Fruit fly (Drosophila melanogaster): Measurements from ENCODE around the gene sNPF.

The sNPF gene

dm6 chr2L:20077423-20078401 is 50.0 kb downstream of the sNPF start (continued):
- TF ChIP-seq pfk (GFP tag; optimal IDR thresholded peaks at IDR 0.05) (no peak), ewg (GFP tag; optimal IDR thresholded peaks at IDR 0.05) (no peak), sug (tag; optimal IDR thresholded peaks at IDR 0.05) (peak; percentile 98), otp (GFP tag; IDR thresholded peaks at IDR 0.05) (no peak), CG10321 (GFP tag; IDR thresholded peaks at IDR 0.05) (no peak), sd (tag; optimal IDR thresholded peaks at IDR 0.05) (peak; percentile 78), CG33557 (GFP tag; optimal IDR thresholded peaks at IDR 0.05) (no peak), Chrac-16 (GFP tag; optimal IDR thresholded peaks at IDR 0.05) (no peak), vnd (GFP tag; IDR thresholded peaks at IDR 0.05; ENCODE audit: partially characterized antibody) (no peak), CG18599 (GFP tag; optimal IDR thresholded peaks at IDR 0.05) (no peak), CG18262 (tag; optimal IDR thresholded peaks at IDR 0.05) (no peak), CG3163 (GFP tag; optimal IDR thresholded peaks at IDR 0.05) (no peak), pum (GFP tag; optimal IDR thresholded peaks at IDR 0.05) (no peak), CG7928 (GFP tag; optimal IDR thresholded peaks at IDR 0.05) (no peak), Oli (tag; optimal IDR thresholded peaks at IDR 0.05) (no peak), lab (GFP tag; optimal IDR thresholded peaks at IDR 0.05) (peak; percentile 42), Adf1 (GFP tag; IDR thresholded peaks at IDR 0.05) (no peak), fd96Cb (tag; optimal IDR thresholded peaks at IDR 0.05) (no peak), hkb (optimal IDR thresholded peaks at IDR 0.05) (no peak), hkb (GFP tag; IDR thresholded peaks at IDR 0.05) (no peak), CG13296 (GFP tag; optimal IDR thresholded peaks at IDR 0.05) (peak; percentile 50), YL-1 (GFP tag; optimal IDR thresholded peaks at IDR 0.05) (no peak), CG11247 (GFP tag; IDR thresholded peaks at IDR 0.05) (no peak), lilli (GFP tag; optimal IDR thresholded peaks at IDR 0.05) (no peak), CG33213 (GFP tag; optimal IDR thresholded peaks at IDR 0.05) (no peak), vfl (GFP tag; optimal IDR thresholded peaks at IDR 0.05) (no peak), NfI (GFP tag; optimal IDR thresholded peaks at IDR 0.05) (no peak), knrl (GFP tag; IDR thresholded peaks at IDR 0.05; ENCODE audit: partially characterized antibody) (no peak), luna (GFP tag; optimal IDR thresholded peaks at IDR 0.05) (no peak), CG34376 (GFP tag; optimal IDR thresholded peaks at IDR 0.05) (peak; percentile 74), CG6813 (GFP tag; optimal IDR thresholded peaks at IDR 0.05) (peak; percentile 15)

DNA sequence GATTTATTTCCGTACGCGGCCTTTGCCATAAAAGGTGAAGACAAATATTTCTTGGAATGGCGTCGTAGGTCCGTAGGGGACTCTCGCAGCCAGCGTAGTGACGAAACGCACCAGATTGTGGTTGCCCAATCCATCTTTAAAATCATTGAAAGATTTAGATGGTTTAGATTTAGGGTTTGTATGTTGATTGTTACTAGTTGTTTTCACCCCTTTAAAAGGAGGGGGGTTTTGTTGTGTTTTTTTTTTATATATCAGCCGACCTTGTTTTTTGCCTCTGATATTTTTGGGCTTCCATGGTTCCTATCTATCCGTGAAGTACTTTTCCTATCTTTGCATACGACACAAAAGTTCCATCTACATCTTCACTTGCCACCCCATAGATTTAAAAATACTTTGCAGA is 51.2 kb downstream of the sNPF start:
- peak; percentile 39 for TF ChIP-seq lab (GFP tag; optimal IDR thresholded peaks at IDR 0.05)
- TF ChIP-seq prd (optimal IDR thresholded peaks at IDR 0.05) = no peak
- TF ChIP-seq prd (GFP tag; IDR thresholded peaks at IDR 0.05) = peak; percentile 44; the same call in 1 of the 3 replicates
- TF ChIP-seq CoRest (tag; optimal IDR thresholded peaks at IDR 0.05) = peak; percentile 34
- TF ChIP-seq dpn (GFP tag; optimal IDR thresholded peaks at IDR 0.05) = peak; percentile 3 to 17
- peak; percentile 12 for TF ChIP-seq en (GFP tag; optimal IDR thresholded peaks at IDR 0.05)
- TF ChIP-seq CG11456 (GFP tag; IDR thresholded peaks at IDR 0.05) = 0 out of 3 replicates have a peak, but pooled peaks have one; percentile 14
- peak; percentile 43; the same call in 1 of the 2 replicates for TF ChIP-seq E2f1 (GFP tag; IDR thresholded peaks at IDR 0.05)
- peak in 1 of 2 experiments; percentile 5 for TF ChIP-seq Hr51 (GFP tag; optimal IDR thresholded peaks at IDR 0.05)
- peak; percentile 47 for TF ChIP-seq sug (tag; optimal IDR thresholded peaks at IDR 0.05)
- TF ChIP-seq Myb (GFP tag; optimal IDR thresholded peaks at IDR 0.05) = peak; percentile 16
- peak; percentile 69 for TF ChIP-seq CG2120 (GFP tag; optimal IDR thresholded peaks at IDR 0.05)
- TF ChIP-seq CG7556 (GFP tag; optimal IDR thresholded peaks at IDR 0.05) = no peak
- 0 out of 2 replicates have a peak, but pooled peaks have one; percentile 12 for TF ChIP-seq HLH3B (GFP tag; IDR thresholded peaks at IDR 0.05)
- peak; percentile 10 for TF ChIP-seq CG15011 (GFP tag; optimal IDR thresholded peaks at IDR 0.05)
- TF ChIP-seq CrebB (tag; optimal IDR thresholded peaks at IDR 0.05) = no peak
- no peak for TF ChIP-seq ci (GFP tag; IDR thresholded peaks at IDR 0.05)
- peak; percentile 50 for TF ChIP-seq eyg (GFP tag; optimal IDR thresholded peaks at IDR 0.05)
- peak; percentile 8 for TF ChIP-seq caup (GFP tag; optimal IDR thresholded peaks at IDR 0.05; ENCODE audit: severe bottlenecking)
- TF ChIP-seq H15 (GFP tag; IDR thresholded peaks at IDR 0.05) = 0 out of 3 replicates have a peak, but pooled peaks have one; percentile 26

All from whole organism, embryonic.